Worm (Caenorhabditis elegans) whole organism, dauer: ENCODE results near the gene F48E3.2.

Experiments used
- unc-62 ChIP-seq: sonication (generic microtip); optimal IDR thresholded peaks from 2 replicates; lab custom pipeline; 2017; ENCODE audit warnings: missing biosample characterization, missing genetic modification reagents, missing genetic modification characterization

The F48E3.2 gene

ce11 chrX:7493020-7493419 lies at the start of gene F48E3.2:
TSS of gene F48E3.2 (minus strand) at chrX:7493120.
- TF ChIP-seq unc-62 (GFP tag; lab: Kevin White, UChicago), result no peak

ce11 chrX:7541078-7541477 lies 48.2 kb upstream of the F48E3.2 start:
- TF ChIP-seq unc-62 (GFP tag; lab: Kevin White, UChicago), result no peak

ce11 chrX:7540033-7540432 lies 47.1 kb upstream of the F48E3.2 start, which contains the start of gene glb-16:
TSS of gene glb-16 (minus strand) at chrX:7540133.
- TF ChIP-seq unc-62 (GFP tag; lab: Kevin White, UChicago), result no peak

- TF ChIP-seq unc-62 (GFP tag; lab: Kevin White, UChicago), result no peak
These were observed 44.9 kb upstream of the F48E3.2 start, which contains the start of gene dpy-7 for ce11 chrX:7537742-7538268. TSS of gene dpy-7 (minus strand) at chrX:7537792.

- no peak for TF ChIP-seq unc-62 (GFP tag; lab: Kevin White, UChicago)
These were observed 43.9 kb upstream of the F48E3.2 start for ce11 chrX:7536869-7537268.

ce11 chrX:7534454-7534853 lies 41.5 kb upstream of the F48E3.2 start:
- TF ChIP-seq unc-62 (GFP tag; lab: Kevin White, UChicago), result no peak

ce11 chrX:7532632-7533031 lies 39.7 kb upstream of the F48E3.2 start, which contains the start of gene ceh-14:
TSS of gene ceh-14 (minus strand) at chrX:7532732.
- no peak for TF ChIP-seq unc-62 (GFP tag; lab: Kevin White, UChicago)

ce11 chrX:7525271-7525670 lies 32.4 kb upstream of the F48E3.2 start, which contains the start of gene F46C8.3:
TSS of gene F46C8.3 (plus strand) at chrX:7525571.
- no peak for TF ChIP-seq unc-62 (GFP tag; lab: Kevin White, UChicago)

- TF ChIP-seq unc-62 (GFP tag; lab: Kevin White, UChicago), result no peak
These were observed 30.9 kb upstream of the F48E3.2 start for ce11 chrX:7523799-7524198.

- no peak for TF ChIP-seq unc-62 (GFP tag; lab: Kevin White, UChicago)
These were observed 29.7 kb upstream of the F48E3.2 start for ce11 chrX:7522595-7522994.

ce11 chrX:7519569-7519968 lies 26.6 kb upstream of the F48E3.2 start, which contains the start of gene chts-1:
TSS of gene chts-1 (minus strand) at chrX:7519669.
- TF ChIP-seq unc-62 (GFP tag; lab: Kevin White, UChicago), result no peak

ce11 chrX:7512714-7513113 lies 19.8 kb upstream of the F48E3.2 start:
- TF ChIP-seq unc-62 (GFP tag; lab: Kevin White, UChicago), result no peak

- TF ChIP-seq unc-62 (GFP tag; lab: Kevin White, UChicago), result no peak
These were observed 14.2 kb upstream of the F48E3.2 start for ce11 chrX:7507141-7507540.

ce11 chrX:7506533-7506932 lies 13.6 kb upstream of the F48E3.2 start, which contains the start of gene lgc-11:
TSS of gene lgc-11 (minus strand) at chrX:7506633.
- TF ChIP-seq unc-62 (GFP tag; lab: Kevin White, UChicago), result no peak

- no peak for TF ChIP-seq unc-62 (GFP tag; lab: Kevin White, UChicago)
These were observed 9.9 kb upstream of the F48E3.2 start, which contains the start of gene F48E3.6 for ce11 chrX:7502807-7503206. TSS of gene F48E3.6 (minus strand) at chrX:7502907.

- TF ChIP-seq unc-62 (GFP tag; lab: Kevin White, UChicago), result no peak
These were observed 8.1 kb upstream of the F48E3.2 start, which contains the start of gene uggt-1 for ce11 chrX:7500970-7501369. TSS of gene uggt-1 (minus strand) at chrX:7500982.

- TF ChIP-seq unc-62 (GFP tag; lab: Kevin White, UChicago), result no peak
These were observed 2.6 kb upstream of the F48E3.2 start, which contains the start of gene try-14 for ce11 chrX:7495491-7495890. TSS of gene try-14 (minus strand) at chrX:7495591.
